Fruit fly (Drosophila melanogaster): ENCODE results near the gene CG9784.

CG9784 gene

dm6 chrX:16587021-16587667 lies 11.9 kb downstream of the CG9784 start, which contains the start of gene CanA-14F (continued):
- no peak for TF ChIP-seq dimm (GFP tag; IDR thresholded peaks at IDR 0.05)
- no peak for TF ChIP-seq CG43689 (GFP tag; IDR thresholded peaks at IDR 0.05)
- no peak for TF ChIP-seq CG1602 (GFP tag; optimal IDR thresholded peaks at IDR 0.05)
- no peak for TF ChIP-seq mam (GFP tag; optimal IDR thresholded peaks at IDR 0.05)
- TF ChIP-seq Nf-YC (tag; optimal IDR thresholded peaks at IDR 0.05), result peak; percentile 14
- no peak for TF ChIP-seq h (optimal IDR thresholded peaks at IDR 0.05)
- TF ChIP-seq tna (GFP tag; IDR thresholded peaks at IDR 0.05; ENCODE audit: partially characterized antibody), result peak; percentile 79
- TF ChIP-seq tx (GFP tag; optimal IDR thresholded peaks at IDR 0.05), result no peak
- no peak for TF ChIP-seq CG31224 (GFP tag; IDR thresholded peaks at IDR 0.05)
- TF ChIP-seq CG4854 (GFP tag; optimal IDR thresholded peaks at IDR 0.05), result no peak
- no peak for TF ChIP-seq CG12219 (GFP tag; optimal IDR thresholded peaks at IDR 0.05)
- TF ChIP-seq Sox100B (GFP tag; optimal IDR thresholded peaks at IDR 0.05), result no peak
- no peak for TF ChIP-seq dysf (GFP tag; IDR thresholded peaks at IDR 0.05)
- no peak for TF ChIP-seq luna (GFP tag; optimal IDR thresholded peaks at IDR 0.05)
- TF ChIP-seq CG3726 (GFP tag; IDR thresholded peaks at IDR 0.05), result no peak
- no peak for TF ChIP-seq CG8089 (GFP tag; optimal IDR thresholded peaks at IDR 0.05)
- TF ChIP-seq Neu2 (GFP tag; optimal IDR thresholded peaks at IDR 0.05; ENCODE audit: borderline replicate concordance), result no peak
- no peak for TF ChIP-seq gt (GFP tag; IDR thresholded peaks at IDR 0.05)
- TF ChIP-seq salm (tag; optimal IDR thresholded peaks at IDR 0.05), result no peak
- TF ChIP-seq CG15073 (GFP tag; optimal IDR thresholded peaks at IDR 0.05), result no peak
- TF ChIP-seq CG1792 (GFP tag; optimal IDR thresholded peaks at IDR 0.05), result no peak
- TF ChIP-seq klu (GFP tag; IDR thresholded peaks at IDR 0.05), result no peak
- TF ChIP-seq croc (GFP tag; conservative IDR thresholded peaks at IDR 0.05), result no peak
- TF ChIP-seq bsh (GFP tag; optimal IDR thresholded peaks at IDR 0.05), result no peak
- TF ChIP-seq CG42726 (GFP tag; IDR thresholded peaks at IDR 0.05; ENCODE audit: partially characterized antibody), result no peak
- no peak for TF ChIP-seq trh (GFP tag; optimal IDR thresholded peaks at IDR 0.05)
- TF ChIP-seq CG10431 (GFP tag; optimal IDR thresholded peaks at IDR 0.05), result no peak
- TF ChIP-seq fd3F (GFP tag; optimal IDR thresholded peaks at IDR 0.05), result no peak
- TF ChIP-seq Chrac-16 (GFP tag; optimal IDR thresholded peaks at IDR 0.05), result no peak
- no peak for TF ChIP-seq CG18599 (GFP tag; optimal IDR thresholded peaks at IDR 0.05)
- no peak for TF ChIP-seq CG7271 (tag; optimal IDR thresholded peaks at IDR 0.05)
- no peak for TF ChIP-seq CG4404 (GFP tag; IDR thresholded peaks at IDR 0.05)
- no peak for TF ChIP-seq vfl (GFP tag; optimal IDR thresholded peaks at IDR 0.05)
- peak; percentile 48 for TF ChIP-seq CG9797 (GFP tag; optimal IDR thresholded peaks at IDR 0.05)
- TF ChIP-seq CG11085 (GFP tag; IDR thresholded peaks at IDR 0.05), result no peak
- no peak for TF ChIP-seq YL-1 (GFP tag; optimal IDR thresholded peaks at IDR 0.05)
- no peak for TF ChIP-seq CG11398 (GFP tag; optimal IDR thresholded peaks at IDR 0.05)
- TF ChIP-seq HmgD (GFP tag; optimal IDR thresholded peaks at IDR 0.05), result no peak
- peak; percentile 2 for TF ChIP-seq CG18262 (tag; optimal IDR thresholded peaks at IDR 0.05)
- TF ChIP-seq sc (optimal IDR thresholded peaks at IDR 0.05), result no peak
- TF ChIP-seq sc (GFP tag; optimal IDR thresholded peaks at IDR 0.05), result no peak
- TF ChIP-seq nmo (GFP tag; optimal IDR thresholded peaks at IDR 0.05), result no peak
- TF ChIP-seq ap (GFP tag; IDR thresholded peaks at IDR 0.05), result no peak
- no peak for TF ChIP-seq CG4707 (GFP tag; optimal IDR thresholded peaks at IDR 0.05)
- TF ChIP-seq HLH3B (GFP tag; IDR thresholded peaks at IDR 0.05), result no peak
- 0 out of 3 replicates have a peak, but pooled peaks have one; percentile 38 for TF ChIP-seq CG17361 (GFP tag; IDR thresholded peaks at IDR 0.05)
- TF ChIP-seq Mrtf (GFP tag; IDR thresholded peaks at IDR 0.05), result no peak
- no peak for TF ChIP-seq vvl (GFP tag; IDR thresholded peaks at IDR 0.05)
- TF ChIP-seq D19A (tag; optimal IDR thresholded peaks at IDR 0.05), result no peak
- TF ChIP-seq CG12659 (GFP tag; optimal IDR thresholded peaks at IDR 0.05), result no peak
- TF ChIP-seq GATAe (GFP tag; conservative IDR thresholded peaks at IDR 0.05), result no peak
- TF ChIP-seq CG7987 (GFP tag; optimal IDR thresholded peaks at IDR 0.05), result no peak
